Worm (Caenorhabditis elegans): Measurements from ENCODE around the gene F43C11.8.

- TF ChIP-seq sptf-1 (tag; optimal IDR thresholded peaks at IDR 0.05), result no peak
- no peak for TF ChIP-seq elt-1 (tag; optimal IDR thresholded peaks at IDR 0.05; ENCODE audit: borderline replicate concordance, insufficient read depth)
Measured at ce11 chrII:2324956-2325355, 7.4 kb upstream of the F43C11.8 start, which contains the start of gene ZK1240.11.

All from whole organism, mixed stage, embryonic.